Worm (Caenorhabditis elegans) whole organism, mixed stage, embryonic: Measurements from ENCODE around the gene M04B2.4.
A peak's percentile ranks its signal among the peaks of the same experiment; 100 is the strongest.

ENCODE experiments used
- M03D4.4 ChIP-seq: sonication (generic microtip); optimal IDR thresholded peaks from 2 replicates; lab custom pipeline; 2017; ENCODE audit warnings: mild to moderate bottlenecking, missing genetic modification characterization, missing compliant biosample characterization
- bed-3 ChIP-seq: fragments of 200-800 bp; sonication (Bioruptor generic); optimal IDR thresholded peaks from 3 replicates; lab custom pipeline; 2018; ENCODE audit warnings: mild to moderate bottlenecking, missing genetic modification characterization, moderate library complexity, missing compliant biosample characterization
- blmp-1 ChIP-seq: fragments of 150-350 bp; optimal IDR thresholded peaks from 2 replicates; lab custom pipeline; 2014; ENCODE audit warnings: missing biosample characterization, missing genetic modification characterization
- ceh-39 ChIP-seq: fragments of 150-350 bp; optimal IDR thresholded peaks from 2 replicates; lab custom pipeline; 2014; ENCODE audit warnings: missing biosample characterization, missing genetic modification characterization
- ceh-43 ChIP-seq: fragments of 200-800 bp; sonication (Bioruptor generic); optimal IDR thresholded peaks from 2 replicates; lab custom pipeline; 2018; ENCODE audit warnings: mild to moderate bottlenecking, missing genetic modification characterization, moderate library complexity, missing compliant biosample characterization
- ceh-83 ChIP-seq: fragments of 200-800 bp; sonication (Bioruptor generic); optimal IDR thresholded peaks from 2 replicates; lab custom pipeline; 2018; ENCODE audit warnings: mild to moderate bottlenecking, missing genetic modification characterization, missing compliant biosample characterization
- ces-1 ChIP-seq: fragments of 150-350 bp; optimal IDR thresholded peaks from 2 replicates; lab custom pipeline; 2014; ENCODE audit warnings: missing biosample characterization, missing genetic modification reagents, missing genetic modification characterization
- cnd-1 ChIP-seq: fragments of 200-800 bp; sonication (Bioruptor generic); optimal IDR thresholded peaks from 2 replicates; lab custom pipeline; 2018; ENCODE audit warnings: mild to moderate bottlenecking, missing genetic modification characterization, missing compliant biosample characterization
- drap-1 ChIP-seq: fragments of 200-800 bp; sonication (Bioruptor generic); optimal IDR thresholded peaks from 3 replicates; lab custom pipeline; 2018; ENCODE audit warnings: mild to moderate bottlenecking, missing genetic modification characterization, missing compliant biosample characterization
- elt-1 ChIP-seq: sonication (generic microtip); optimal IDR thresholded peaks from 2 replicates; lab custom pipeline; 2017; ENCODE audit warnings: missing genetic modification characterization, mild to moderate bottlenecking, missing compliant biosample characterization, antibody characterized with exemption, moderate library complexity, borderline replicate concordance; ENCODE audit not compliant: insufficient read depth
- elt-3 ChIP-seq: fragments of 150-350 bp; optimal IDR thresholded peaks from 2 replicates; lab custom pipeline; 2014; ENCODE audit warnings: missing biosample characterization, missing genetic modification characterization
- ham-2 ChIP-seq: fragments of 200-800 bp; sonication (Bioruptor generic); optimal IDR thresholded peaks from 2 replicates; lab custom pipeline; 2018; ENCODE audit warnings: mild to moderate bottlenecking, missing genetic modification characterization, missing compliant biosample characterization
- hlh-1 ChIP-seq: fragments of 150-350 bp; optimal IDR thresholded peaks from 2 replicates; lab custom pipeline; 2014; ENCODE audit warnings: missing biosample characterization, missing genetic modification reagents, missing genetic modification characterization
- lin-13 ChIP-seq: fragments of 150-350 bp; optimal IDR thresholded peaks from 2 replicates; lab custom pipeline; 2014; ENCODE audit warnings: missing biosample characterization, missing genetic modification characterization
- lin-32 ChIP-seq: fragments of 200-800 bp; sonication (Bioruptor generic); optimal IDR thresholded peaks from 2 replicates; lab custom pipeline; 2018; ENCODE audit warnings: mild to moderate bottlenecking, missing genetic modification characterization, missing compliant biosample characterization
- lsy-2 ChIP-seq: fragments of 150-350 bp; optimal IDR thresholded peaks from 2 replicates; lab custom pipeline; 2014; ENCODE audit warnings: missing biosample characterization, missing genetic modification characterization
- mab-5 ChIP-seq: fragments of 150-350 bp; optimal IDR thresholded peaks from 2 replicates; lab custom pipeline; 2014; ENCODE audit warnings: missing biosample characterization, missing genetic modification characterization
- mep-1 ChIP-seq: fragments of 150-350 bp; optimal IDR thresholded peaks from 2 replicates; lab custom pipeline; 2017; ENCODE audit warnings: missing biosample characterization, missing genetic modification reagents, missing genetic modification characterization, inconsistent platforms
- mls-2 ChIP-seq: sonication (generic microtip); optimal IDR thresholded peaks from 2 replicates; lab custom pipeline; 2016; ENCODE audit warnings: mild to moderate bottlenecking, missing genetic modification characterization, moderate library complexity, missing compliant biosample characterization
- nhr-12 ChIP-seq: fragments of 150-350 bp; optimal IDR thresholded peaks from 2 replicates; lab custom pipeline; 2014; ENCODE audit warnings: missing biosample characterization, missing genetic modification characterization
- nhr-2 ChIP-seq: fragments of 150-350 bp; optimal IDR thresholded peaks from 2 replicates; lab custom pipeline; 2014; ENCODE audit warnings: missing biosample characterization, missing genetic modification characterization
- nhr-237 ChIP-seq: fragments of 150-350 bp; optimal IDR thresholded peaks from 2 replicates; lab custom pipeline; 2014; ENCODE audit warnings: missing biosample characterization, missing genetic modification characterization
- nhr-76 ChIP-seq: sonication (generic microtip); optimal IDR thresholded peaks from 2 replicates; lab custom pipeline; 2017; ENCODE audit warnings: missing biosample characterization, missing genetic modification characterization
- pha-4 ChIP-seq: fragments of 150-350 bp; optimal IDR thresholded peaks from 2 replicates; lab custom pipeline; 2018; ENCODE audit warnings: missing biosample characterization, missing genetic modification reagents, missing genetic modification characterization
- sem-2 ChIP-seq: fragments of 200-800 bp; sonication (Bioruptor generic); optimal IDR thresholded peaks from 2 replicates; lab custom pipeline; 2018; ENCODE audit warnings: mild to moderate bottlenecking, missing genetic modification characterization, missing compliant biosample characterization
- snpc-4 ChIP-seq: fragments of 150-350 bp; optimal IDR thresholded peaks from 2 replicates; lab custom pipeline; 2014; ENCODE audit warnings: missing biosample characterization, missing genetic modification characterization
- tbx-8 ChIP-seq: fragments of 200-800 bp; sonication (Bioruptor generic); optimal IDR thresholded peaks from 2 replicates; lab custom pipeline; 2018; ENCODE audit warnings: mild to moderate bottlenecking, missing genetic modification characterization, moderate library complexity, missing compliant biosample characterization
- unc-120 ChIP-seq: sonication (generic microtip); optimal IDR thresholded peaks from 2 replicates; lab custom pipeline; 2017; ENCODE audit warnings: missing genetic modification characterization, missing compliant biosample characterization; ENCODE audit not compliant: poor library complexity, severe bottlenecking
- ztf-11 ChIP-seq: fragments of 150-350 bp; optimal IDR thresholded peaks from 2 replicates; lab custom pipeline; 2014; ENCODE audit warnings: missing biosample characterization, missing genetic modification characterization

M04B2.4 gene

ce11 chrIV:11487889-11488556 lies 32.8 kb downstream of the M04B2.4 start:
- no peak for TF ChIP-seq drap-1 (GFP tag; lab: Kevin White, UChicago)
- no peak for TF ChIP-seq nhr-76 (tag; lab: Kevin White, UChicago)
- no peak for TF ChIP-seq ceh-83 (GFP tag; lab: Kevin White, UChicago)
- no peak for TF ChIP-seq nhr-12
- no peak for TF ChIP-seq elt-1 (tag; lab: Kevin White, UChicago)
- no peak for TF ChIP-seq lin-32 (GFP tag; lab: Kevin White, UChicago)
- TF ChIP-seq lin-13 (tag; lab: Kevin White, UChicago) = no peak
- TF ChIP-seq bed-3 = no peak
- no peak for TF ChIP-seq hlh-1 (tag; lab: Kevin White, UChicago)
- TF ChIP-seq ceh-39 (tag; lab: Kevin White, UChicago) = no peak
- TF ChIP-seq pha-4 (tag; lab: Kevin White, UChicago) = no peak
- no peak for TF ChIP-seq tbx-8
- TF ChIP-seq M03D4.4 (tag; lab: Kevin White, UChicago) = no peak
- TF ChIP-seq ztf-11 = no peak
- TF ChIP-seq unc-120 (tag; lab: Kevin White, UChicago) = no peak
- no peak for TF ChIP-seq blmp-1
- TF ChIP-seq, all 35 proteins: peak for 0

- TF ChIP-seq sem-2 (GFP tag; lab: Kevin White, UChicago) (no peak), elt-3 (tag; lab: Kevin White, UChicago) (no peak)
Observed at ce11 chrIV:11486859-11487258, 34.0 kb downstream of the M04B2.4 start.

- TF ChIP-seq ces-1 = peak; percentile 49
- no peak for TF ChIP-seq nhr-76 (tag; lab: Kevin White, UChicago)
- TF ChIP-seq ceh-43 (GFP tag; lab: Kevin White, UChicago) = no peak
- TF ChIP-seq cnd-1 (tag; lab: Kevin White, UChicago) = no peak
- peak; percentile 75 for TF ChIP-seq mep-1 (tag; lab: Kevin White, UChicago)
- no peak for TF ChIP-seq pha-4 (tag; lab: Kevin White, UChicago)
- peak; percentile 34 for TF ChIP-seq nhr-237
- no peak for TF ChIP-seq lin-32 (GFP tag; lab: Kevin White, UChicago)
- no peak for TF ChIP-seq ceh-39 (tag; lab: Kevin White, UChicago)
- peak; percentile 45 for TF ChIP-seq lin-13 (tag; lab: Kevin White, UChicago)
- TF ChIP-seq ham-2 = no peak
- no peak for TF ChIP-seq M03D4.4 (tag; lab: Kevin White, UChicago)
- TF ChIP-seq drap-1 (GFP tag; lab: Kevin White, UChicago) = no peak
- no peak for TF ChIP-seq bed-3
- TF ChIP-seq blmp-1 = no peak
- no peak for TF ChIP-seq ceh-83 (GFP tag; lab: Kevin White, UChicago)
- TF ChIP-seq mls-2 (tag; lab: Kevin White, UChicago) = peak; percentile 11
- TF ChIP-seq nhr-2 (tag; lab: Kevin White, UChicago) = no peak
- peak; percentile 72 for TF ChIP-seq mab-5 (tag; lab: Kevin White, UChicago)
- no peak for TF ChIP-seq snpc-4 (tag; lab: Kevin White, UChicago)
- TF ChIP-seq sem-2 (GFP tag; lab: Kevin White, UChicago) = no peak
- TF ChIP-seq nhr-12 = no peak
- peak; percentile 55 for TF ChIP-seq lsy-2 (tag; lab: Kevin White, UChicago)
- TF ChIP-seq, all 35 proteins: peak for 7
Observed at ce11 chrIV:11480027-11480896, 40.6 kb downstream of the M04B2.4 start, which contains the start of the genes mbf-1 and nse-4. mbf-1 (minus strand) TSS chrIV:11480369. nse-4 (plus strand) TSS chrIV:11480846.

- TF ChIP-seq nhr-2 (tag; lab: Kevin White, UChicago) (no peak), mep-1 (tag; lab: Kevin White, UChicago) (no peak), unc-120 (tag; lab: Kevin White, UChicago) (no peak), nhr-76 (tag; lab: Kevin White, UChicago) (no peak), snpc-4 (tag; lab: Kevin White, UChicago) (no peak)
Observed at ce11 chrIV:11479095-11479494, 41.7 kb downstream of the M04B2.4 start, which contains the start of gene catp-8. catp-8 (minus strand) TSS chrIV:11479251.
